Worm (Caenorhabditis elegans): ENCODE data around the gene fbxb-35.
"Not testable (repeated sequence)": the region's sequence is repeated elsewhere in the genome, so short reads cannot be mapped to it uniquely, and the experiment has no call there.

ce11 chrII:2067451-2068021 is 16.1 kb downstream of the fbxb-35 start, which contains the start of gene F07E5.12:
- not testable (repeated sequence) for TF ChIP-seq let-526 (GFP tag; IDR thresholded peaks at IDR 0.05); pha-4 (tag; optimal IDR thresholded peaks at IDR 0.05); athp-1 (tag; optimal IDR thresholded peaks at IDR 0.05); F49E8.2 (tag; optimal IDR thresholded peaks at IDR 0.05; ENCODE audit: insufficient read depth); dpff-1 (tag; optimal IDR thresholded peaks at IDR 0.05); ztf-26 (tag; optimal IDR thresholded peaks at IDR 0.05)
